Worm (Caenorhabditis elegans): ENCODE data around the gene C15C8.8.

ce11 chrV:12718622-12719021 lies 33.7 kb downstream of the C15C8.8 start, which contains the start of gene str-181:
- TF ChIP-seq snpc-4 (GFP tag; optimal IDR thresholded peaks at IDR 0.05) (no peak), snpc-4 (tag; optimal IDR thresholded peaks at IDR 0.05) (no peak), xnd-1 (tag; optimal IDR thresholded peaks at IDR 0.05) (no peak), ama-1 (optimal IDR thresholded peaks at IDR 0.05) (no peak), ama-1 (GFP tag; optimal IDR thresholded peaks at IDR 0.05) (no peak), lsy-27 (tag; optimal IDR thresholded peaks at IDR 0.05; ENCODE audit: borderline replicate concordance, insufficient read depth) (no peak), cebp-2 (GFP tag; IDR thresholded peaks at IDR 0.05) (no peak), Y95B8A.8 (GFP tag; IDR thresholded peaks at IDR 0.05) (no peak), ets-4 (GFP tag; optimal IDR thresholded peaks at IDR 0.05) (no peak), lin-54 (GFP tag; optimal IDR thresholded peaks at IDR 0.05) (no peak), B0336.3 (GFP tag; IDR thresholded peaks at IDR 0.05) (no peak), ekl-4 (GFP tag; IDR thresholded peaks at IDR 0.05) (no peak), nhr-27 (tag; optimal IDR thresholded peaks at IDR 0.05) (no peak)

Measured in whole organism, young adult.